Worm (Caenorhabditis elegans): ENCODE data around the gene twk-48.

- TF ChIP-seq him-1 (tag; optimal IDR thresholded peaks at IDR 0.05) (no peak), dao-5 (tag; optimal IDR thresholded peaks at IDR 0.05) (no peak), W03F9.2 (tag; optimal IDR thresholded peaks at IDR 0.05) (peak; percentile 65)
Measured at ce11 chrIII:9867780-9868503, 7.4 kb downstream of the twk-48 start, which contains the start of gene dhhc-4.
